Fruit fly (Drosophila melanogaster) whole organism, pupa: ENCODE data around the gene Ranbp16.

ENCODE experiments used
- CG10348 ChIP-seq: fragments of 200-800 bp; sonication (Bioruptor generic); IDR thresholded peaks from 2 replicates; pipeline ENCODE4 v1.3.6; 2022; ENCODE audit warnings: missing biosample characterization, missing genetic modification characterization
- CG12605 ChIP-seq: fragments of 200-800 bp; sonication (Bioruptor generic); IDR thresholded peaks from 2 replicates; pipeline ENCODE4 v1.3.6; 2022; ENCODE audit warnings: missing biosample characterization, missing genetic modification characterization
- CG13204 ChIP-seq: fragments of 200-800 bp; sonication (Bioruptor generic); optimal IDR thresholded peaks from 2 replicates; lab custom pipeline; 2018; ENCODE audit warnings: missing biosample characterization, mild to moderate bottlenecking, missing genetic modification characterization, moderate library complexity
- CG14655 ChIP-seq: fragments of 200-800 bp; sonication (Bioruptor generic); optimal IDR thresholded peaks from 3 replicates; lab custom pipeline; 2017; ENCODE audit warnings: mild to moderate bottlenecking, missing biosample characterization, missing genetic modification reagents, missing genetic modification characterization
- CG15710 ChIP-seq: fragments of 200-800 bp; sonication (Bioruptor generic); optimal IDR thresholded peaks from 2 replicates; lab custom pipeline; 2018; ENCODE audit warnings: missing biosample characterization, mild to moderate bottlenecking, missing genetic modification characterization, moderate library complexity
- CG17806 ChIP-seq: fragments of 200-800 bp; sonication (Bioruptor generic); optimal IDR thresholded peaks from 2 replicates; lab custom pipeline; 2018; ENCODE audit warnings: missing biosample characterization, mild to moderate bottlenecking, missing genetic modification characterization, moderate library complexity
- CG32121 ChIP-seq: fragments of 200-800 bp; sonication (Bioruptor generic); IDR thresholded peaks from 2 replicates; pipeline ENCODE4 v1.3.6; 2022; ENCODE audit warnings: missing biosample characterization, missing genetic modification characterization
- CG34367 ChIP-seq: fragments of 200-800 bp; sonication (Bioruptor generic); optimal IDR thresholded peaks from 2 replicates; lab custom pipeline; 2018; ENCODE audit warnings: missing biosample characterization, mild to moderate bottlenecking, missing genetic modification characterization
- CG4496 ChIP-seq: fragments of 200-800 bp; sonication (Bioruptor generic); IDR thresholded peaks from 3 replicates; pipeline ENCODE4 v1.3.6; 2022; ENCODE audit warnings: missing biosample characterization, missing genetic modification characterization
- CG8159 ChIP-seq: fragments of 200-800 bp; sonication (Bioruptor generic); optimal IDR thresholded peaks from 3 replicates; lab custom pipeline; 2018; ENCODE audit warnings: missing biosample characterization, mild to moderate bottlenecking, missing genetic modification characterization, moderate library complexity
- CG8301 ChIP-seq: fragments of 200-800 bp; sonication (Bioruptor generic); optimal IDR thresholded peaks from 2 replicates; lab custom pipeline; 2018; ENCODE audit warnings: missing biosample characterization, mild to moderate bottlenecking, missing genetic modification characterization
- CG9948 ChIP-seq: fragments of 200-800 bp; sonication (Bioruptor generic); optimal IDR thresholded peaks from 2 replicates; lab custom pipeline; 2018; ENCODE audit warnings: missing biosample characterization, mild to moderate bottlenecking, missing genetic modification characterization, moderate library complexity
- D1 ChIP-seq: fragments of 200-800 bp; sonication (Bioruptor generic); optimal IDR thresholded peaks from 2 replicates; lab custom pipeline; 2018; ENCODE audit warnings: missing biosample characterization, mild to moderate bottlenecking, missing genetic modification characterization, moderate library complexity
- EcR ChIP-seq: fragments of 200-800 bp; sonication (Bioruptor generic); optimal IDR thresholded peaks from 3 replicates; lab custom pipeline; 2019; ENCODE audit warnings: missing biosample characterization, missing genetic modification characterization, mild to moderate bottlenecking, moderate library complexity, missing genetic modification reagents
- Ets98B ChIP-seq: fragments of 200-800 bp; sonication (Bioruptor generic); IDR thresholded peaks from 2 replicates; pipeline ENCODE4 v1.3.6; 2022; ENCODE audit warnings: missing biosample characterization, missing genetic modification characterization
- Pif1A ChIP-seq: fragments of 200-800 bp; sonication (Bioruptor generic); optimal IDR thresholded peaks from 3 replicates; lab custom pipeline; 2016; ENCODE audit warnings: missing biosample characterization, missing genetic modification characterization
- Pif1B ChIP-seq: fragments of 200-800 bp; sonication (Bioruptor generic); optimal IDR thresholded peaks from 3 replicates; lab custom pipeline; 2016; ENCODE audit warnings: missing biosample characterization, missing genetic modification characterization
- Snoo ChIP-seq: fragments of 200-800 bp; sonication (Bioruptor generic); optimal IDR thresholded peaks from 3 replicates; lab custom pipeline; 2017; ENCODE audit warnings: missing biosample characterization, mild to moderate bottlenecking, missing genetic modification characterization, inconsistent platforms
- fd96Ca ChIP-seq: fragments of 200-800 bp; sonication (Bioruptor generic); IDR thresholded peaks from 3 replicates; pipeline ENCODE4 v1.3.6; 2022; ENCODE audit warnings: missing biosample characterization, missing genetic modification characterization
- gl ChIP-seq: fragments of 200-800 bp; sonication (Bioruptor generic); optimal IDR thresholded peaks from 2 replicates; lab custom pipeline; 2018; ENCODE audit warnings: missing biosample characterization, mild to moderate bottlenecking, missing genetic modification characterization
- rn ChIP-seq: fragments of 200-800 bp; sonication (Bioruptor generic); IDR thresholded peaks from 2 replicates; pipeline ENCODE4 v1.3.6; 2022; ENCODE audit warnings: missing biosample characterization, missing genetic modification characterization

The Ranbp16 gene

DNA sequence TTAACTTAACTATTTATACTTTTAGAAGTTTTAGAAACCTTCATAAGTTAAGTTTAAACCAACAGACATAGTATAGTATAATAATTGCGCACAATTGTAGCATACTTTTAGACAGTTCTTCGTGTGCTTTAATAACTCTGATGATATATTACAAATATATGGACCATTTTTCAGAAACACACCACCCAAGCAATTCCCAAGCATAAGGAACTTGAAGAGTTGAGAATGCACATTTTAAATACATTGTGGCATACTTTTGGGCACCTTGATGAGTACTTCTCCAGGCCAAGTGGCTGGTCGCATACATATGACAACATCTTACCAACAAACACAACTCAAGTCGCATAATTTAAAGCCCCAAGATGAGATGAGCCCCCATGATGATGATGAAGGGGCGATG lies 35.9 kb upstream of the Ranbp16 start:
- TF ChIP-seq CG9948 (tag; lab: Kevin White, UChicago): no peak
- no peak for TF ChIP-seq fd96Ca (GFP tag; lab: Robert Waterston, UW)
- TF ChIP-seq EcR (GFP tag; lab: Kevin White, UChicago): no peak
- no peak for TF ChIP-seq CG15710 (tag; lab: Kevin White, UChicago)
- TF ChIP-seq CG14655: no peak
- no peak for TF ChIP-seq CG4496 (GFP tag; lab: Robert Waterston, UW)
- no peak for TF ChIP-seq Pif1B (GFP tag; lab: Kevin White, UChicago)

DNA sequence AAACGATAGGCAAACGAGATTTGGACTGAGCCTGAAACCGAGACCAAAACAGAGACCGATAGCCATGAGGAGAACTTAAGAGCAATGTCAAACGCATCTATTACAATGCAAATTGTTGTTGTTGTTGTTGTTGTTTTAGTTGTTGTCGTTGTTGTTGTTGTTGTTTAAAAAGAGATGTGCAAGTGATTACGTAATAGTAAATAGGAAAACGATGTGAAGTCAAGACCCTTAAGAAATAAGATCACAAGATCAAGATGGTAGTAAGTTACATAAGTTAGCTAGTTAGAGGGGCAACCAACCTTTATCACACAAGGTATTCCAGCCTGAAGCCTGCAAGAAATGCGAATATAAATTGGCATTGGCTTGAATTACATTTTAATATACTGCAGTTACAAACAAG lies 16.4 kb upstream of the Ranbp16 start:
- TF ChIP-seq CG10348 (GFP tag; lab: Robert Waterston, UW) (no peak), CG4496 (GFP tag; lab: Robert Waterston, UW) (no peak), fd96Ca (GFP tag; lab: Robert Waterston, UW) (no peak), CG12605 (GFP tag; lab: Robert Waterston, UW) (no peak), CG32121 (GFP tag; lab: Robert Waterston, UW) (no peak), Snoo (tag; lab: Kevin White, UChicago) (no peak), CG17806 (tag; lab: Kevin White, UChicago) (no peak), CG14655 (no peak), Ets98B (GFP tag; lab: Robert Waterston, UW) (no peak), Pif1A (GFP tag; lab: Kevin White, UChicago) (no peak), EcR (GFP tag; lab: Kevin White, UChicago) (no peak), CG15710 (tag; lab: Kevin White, UChicago) (no peak)

DNA sequence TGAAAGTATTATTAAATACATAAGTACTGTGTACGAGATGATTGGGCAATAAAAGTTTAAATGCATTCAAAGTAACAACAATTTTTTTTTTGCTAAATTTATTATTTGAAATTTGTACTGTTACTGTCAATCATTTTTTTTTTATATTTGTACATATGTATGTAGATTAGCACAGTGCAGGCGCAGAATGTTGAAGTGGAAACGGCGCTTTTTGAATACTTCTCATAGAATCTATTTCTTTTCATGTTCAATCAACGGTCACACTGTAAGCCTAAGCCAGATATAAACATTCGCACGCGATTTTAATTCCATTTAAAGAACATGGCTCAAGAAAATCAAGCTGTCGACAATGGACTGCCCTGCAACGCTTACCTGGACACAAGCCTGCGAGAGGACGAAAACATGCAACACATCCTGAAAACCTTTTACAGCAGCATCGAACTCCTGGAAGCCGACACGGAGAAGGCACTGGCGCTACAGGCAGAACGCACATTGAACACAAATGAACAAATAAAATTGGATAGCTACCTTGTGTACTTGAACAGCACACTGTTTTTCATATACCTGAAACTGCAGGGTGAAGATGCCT lies 11.2 kb upstream of the Ranbp16 start, which contains the start of gene Rrp47:
TSS of gene Rrp47 (plus strand) at position 163 of the 589 bp plus-strand sequence.
- TF ChIP-seq CG10348 (GFP tag; lab: Robert Waterston, UW): no peak
- TF ChIP-seq rn (GFP tag; lab: Robert Waterston, UW): no peak
- TF ChIP-seq D1 (tag; lab: Kevin White, UChicago): peak; percentile 24
- TF ChIP-seq Ets98B (GFP tag; lab: Robert Waterston, UW): no peak

DNA sequence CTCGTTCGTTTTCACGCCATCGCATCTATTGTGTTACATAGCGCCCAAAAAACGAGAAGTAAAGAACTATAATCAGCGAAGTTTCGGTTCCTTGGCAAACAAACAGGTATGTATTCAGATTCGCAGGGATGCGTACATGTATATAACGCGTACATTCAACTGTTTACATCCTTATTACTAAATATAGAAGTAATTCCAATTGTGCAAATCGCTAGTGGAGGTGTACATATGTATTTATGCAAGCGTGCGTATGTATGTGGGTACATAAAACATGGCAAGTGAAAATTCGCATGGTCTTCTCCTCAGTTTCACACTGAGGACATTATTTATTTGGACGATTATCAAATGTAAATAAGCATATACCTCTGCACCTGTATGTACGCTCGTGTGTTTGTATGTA lies 7.9 kb upstream of the Ranbp16 start:
- TF ChIP-seq gl (tag; lab: Kevin White, UChicago) (no peak), rn (GFP tag; lab: Robert Waterston, UW) (no peak), Snoo (tag; lab: Kevin White, UChicago) (no peak), CG34367 (tag; lab: Kevin White, UChicago) (no peak), Ets98B (GFP tag; lab: Robert Waterston, UW) (no peak), Pif1B (GFP tag; lab: Kevin White, UChicago) (no peak), CG4496 (GFP tag; lab: Robert Waterston, UW) (no peak), CG9948 (tag; lab: Kevin White, UChicago) (no peak), D1 (tag; lab: Kevin White, UChicago) (no peak), CG32121 (GFP tag; lab: Robert Waterston, UW) (no peak), CG8301 (no peak), CG15710 (tag; lab: Kevin White, UChicago) (no peak), CG14655 (no peak), Pif1A (GFP tag; lab: Kevin White, UChicago) (no peak), CG17806 (tag; lab: Kevin White, UChicago) (no peak), CG8159 (tag; lab: Kevin White, UChicago) (no peak), EcR (GFP tag; lab: Kevin White, UChicago) (no peak), CG10348 (GFP tag; lab: Robert Waterston, UW) (no peak)

DNA sequence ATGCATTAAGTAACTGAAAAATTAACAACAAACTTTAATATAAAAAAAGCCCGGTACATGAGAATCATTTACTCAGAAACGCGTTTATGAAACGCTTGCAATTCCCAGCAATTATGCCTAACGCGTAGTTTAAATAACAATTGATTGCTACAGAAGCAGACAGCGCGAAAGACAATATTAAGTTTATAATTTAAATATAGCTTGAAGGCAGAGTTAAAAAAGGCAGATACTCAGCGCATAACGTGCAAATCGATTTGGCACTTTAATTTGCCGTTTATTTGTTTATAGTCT lies 7.2 kb upstream of the Ranbp16 start, which contains the start of gene CG8924:
TSS of gene CG8924 (plus strand) at position 122 of the 291 bp plus-strand sequence.
- no peak for TF ChIP-seq EcR (GFP tag; lab: Kevin White, UChicago)
- no peak for TF ChIP-seq CG8301
- no peak for TF ChIP-seq CG15710 (tag; lab: Kevin White, UChicago)
- no peak for TF ChIP-seq Pif1A (GFP tag; lab: Kevin White, UChicago)
- no peak for TF ChIP-seq Snoo (tag; lab: Kevin White, UChicago)
- TF ChIP-seq CG4496 (GFP tag; lab: Robert Waterston, UW): no peak
- TF ChIP-seq CG9948 (tag; lab: Kevin White, UChicago): no peak
- no peak for TF ChIP-seq CG8159 (tag; lab: Kevin White, UChicago)
- no peak for TF ChIP-seq gl (tag; lab: Kevin White, UChicago)
- no peak for TF ChIP-seq CG13204 (GFP tag; lab: Kevin White, UChicago)
- TF ChIP-seq, all 21 proteins: peak for 0

DNA sequence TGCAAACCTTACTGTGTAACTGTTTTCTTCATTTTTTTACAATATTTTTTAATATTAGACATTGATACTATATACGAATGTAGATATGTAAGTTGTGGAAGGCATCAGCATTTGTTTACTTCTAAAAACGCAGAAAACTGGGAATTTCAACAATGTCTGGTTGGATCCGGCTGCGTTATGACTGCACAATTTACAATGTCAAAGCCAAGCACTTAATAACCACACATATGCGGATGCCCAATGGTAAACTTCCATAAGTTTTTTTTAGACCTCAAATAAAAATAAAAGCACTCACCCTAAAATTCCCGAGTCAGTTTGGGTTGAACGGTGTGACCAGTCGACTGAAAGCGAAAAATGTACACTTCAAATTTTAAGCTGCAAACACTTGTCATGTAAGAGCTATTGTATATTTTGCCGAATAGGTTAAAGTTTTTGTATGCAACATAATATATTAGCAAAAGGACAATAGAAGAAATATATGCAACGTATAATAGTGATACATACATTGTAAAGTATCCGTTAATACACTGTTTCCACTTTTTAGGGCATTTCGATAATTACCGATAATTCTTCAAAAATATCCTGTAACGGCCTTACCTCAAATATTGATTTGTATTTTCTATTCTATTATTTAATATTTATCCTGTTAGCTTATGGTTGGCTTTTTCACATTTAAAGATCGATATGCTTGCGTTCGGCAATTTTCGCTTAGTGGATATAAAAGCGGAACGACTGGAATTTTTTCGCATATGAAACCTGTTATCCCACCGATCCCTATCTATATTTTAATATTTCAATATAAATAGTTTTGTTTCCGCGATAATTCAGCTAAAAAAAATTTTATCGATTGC lies 6.7 kb upstream of the Ranbp16 start, which contains the start of gene Stim:
TSS of gene Stim (minus strand) at position 347 of the 851 bp plus-strand sequence.
- TF ChIP-seq CG12605 (GFP tag; lab: Robert Waterston, UW) (no peak), Pif1A (GFP tag; lab: Kevin White, UChicago) (no peak), CG13204 (GFP tag; lab: Kevin White, UChicago) (no peak), CG9948 (tag; lab: Kevin White, UChicago) (no peak), CG15710 (tag; lab: Kevin White, UChicago) (no peak), CG17806 (tag; lab: Kevin White, UChicago) (no peak), Ets98B (GFP tag; lab: Robert Waterston, UW) (no peak), CG10348 (GFP tag; lab: Robert Waterston, UW) (no peak), Pif1B (GFP tag; lab: Kevin White, UChicago) (no peak), CG14655 (no peak), Snoo (tag; lab: Kevin White, UChicago) (no peak), gl (tag; lab: Kevin White, UChicago) (no peak), CG4496 (GFP tag; lab: Robert Waterston, UW) (no peak), D1 (tag; lab: Kevin White, UChicago) (no peak)
